Worm (Caenorhabditis elegans): ENCODE results near the gene C02B8.6.
A peak's percentile ranks its signal among the peaks of the same experiment; 100 is the strongest.

Gene C02B8.6

DNA sequence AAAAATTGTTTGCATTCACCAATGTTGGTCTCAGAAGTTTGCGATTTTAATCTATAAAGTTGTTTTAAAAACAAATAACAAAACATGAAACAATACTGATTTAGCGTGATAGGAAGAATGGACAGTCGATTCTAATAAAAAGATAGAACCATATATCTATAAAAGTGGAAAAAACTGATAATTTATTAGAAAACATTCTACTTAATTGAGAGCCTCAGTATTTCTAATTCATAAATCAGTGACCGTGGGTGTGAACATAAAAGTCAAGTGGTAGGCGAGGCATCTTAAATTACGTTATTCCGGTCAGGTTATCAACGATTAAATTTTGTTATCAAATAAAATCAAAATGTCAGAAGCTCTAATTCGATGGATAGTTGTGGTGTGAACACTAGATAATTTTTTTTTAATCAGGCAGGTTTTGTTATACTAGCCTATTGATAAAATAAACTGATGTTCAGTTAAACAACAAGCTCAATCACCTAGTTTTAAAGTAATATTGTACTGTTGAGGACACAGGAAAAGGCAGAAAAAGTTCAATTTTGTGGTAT lies 37.2 kb downstream of the C02B8.6 start, which contains the start of gene catp-5:
Gene catp-5 (minus strand): TSS at position 51 of the 548 bp plus-strand sequence.
- TF ChIP-seq ceh-63 (GFP tag; optimal IDR thresholded peaks at IDR 0.05): no peak
- no peak for TF ChIP-seq egl-27 (tag; optimal IDR thresholded peaks at IDR 0.05)
- TF ChIP-seq lin-13 (GFP tag; optimal IDR thresholded peaks at IDR 0.05): no peak
- no peak for TF ChIP-seq C04F5.9 (tag; optimal IDR thresholded peaks at IDR 0.05)
- no peak for TF ChIP-seq sox-4 (tag; optimal IDR thresholded peaks at IDR 0.05)
- no peak for TF ChIP-seq fos-1 (tag; optimal IDR thresholded peaks at IDR 0.05)
- TF ChIP-seq elt-2 (tag; optimal IDR thresholded peaks at IDR 0.05): peak; percentile 1
- TF ChIP-seq zag-1 (tag; optimal IDR thresholded peaks at IDR 0.05): no peak

- TF ChIP-seq ceh-82 (tag; optimal IDR thresholded peaks at IDR 0.05) (peak in 1 of 3 experiments; percentile 7), fkh-4 (tag; optimal IDR thresholded peaks at IDR 0.05; ENCODE audit: borderline replicate concordance) (no peak), tbx-2 (tag; optimal IDR thresholded peaks at IDR 0.05) (peak; percentile 41), fkh-8 (tag; optimal IDR thresholded peaks at IDR 0.05) (peak; percentile 88), lin-14 (GFP tag; optimal IDR thresholded peaks at IDR 0.05) (peak; percentile 69), elt-2 (tag; optimal IDR thresholded peaks at IDR 0.05) (peak; percentile 8), C16A3.4 (tag; optimal IDR thresholded peaks at IDR 0.05) (no peak), blmp-1 (tag; optimal IDR thresholded peaks at IDR 0.05) (peak; percentile 71), nhr-11 (tag; optimal IDR thresholded peaks at IDR 0.05) (peak; percentile 31), xbp-1 (tag; optimal IDR thresholded peaks at IDR 0.05) (peak; percentile 17), dsc-1 (tag; optimal IDR thresholded peaks at IDR 0.05) (peak; percentile 89), pax-3 (tag; optimal IDR thresholded peaks at IDR 0.05) (peak; percentile 68), nhr-20 (tag; optimal IDR thresholded peaks at IDR 0.05) (peak; percentile 73), mep-1 (tag; optimal IDR thresholded peaks at IDR 0.05) (peak; percentile 8), unc-62 (GFP tag; optimal IDR thresholded peaks at IDR 0.05) (no peak), nhr-19 (GFP tag; conservative IDR thresholded peaks at IDR 0.05) (peak; percentile 38), ztf-4 (tag; optimal IDR thresholded peaks at IDR 0.05) (peak; percentile 20), nhr-71 (tag; optimal IDR thresholded peaks at IDR 0.05) (peak; percentile 81), nhr-77 (tag; optimal IDR thresholded peaks at IDR 0.05) (no peak), swsn-7 (tag; optimal IDR thresholded peaks at IDR 0.05) (peak; percentile 1), efl-1 (optimal IDR thresholded peaks at IDR 0.05) (no peak), efl-1 (GFP tag; optimal IDR thresholded peaks at IDR 0.05 in 1 of 2) (no peak), mab-9 (GFP tag; IDR thresholded peaks at IDR 0.05) (no peak), ces-1 (GFP tag; optimal IDR thresholded peaks at IDR 0.05) (no peak), fos-1 (tag; optimal IDR thresholded peaks at IDR 0.05) (no peak), elt-3 (tag; optimal IDR thresholded peaks at IDR 0.05) (peak in 4 of 6 experiments; percentile 16 to 60 (median 26)), ztf-11 (tag; optimal IDR thresholded peaks at IDR 0.05) (no peak), lsy-2 (tag; optimal IDR thresholded peaks at IDR 0.05) (peak; percentile 14 to 52), nhr-85 (tag) (peak; percentile 73), unc-98 (GFP tag; IDR thresholded peaks at IDR 0.05) (no peak), sox-4 (tag; optimal IDR thresholded peaks at IDR 0.05) (peak; percentile 81), snu-23 (GFP tag; optimal IDR thresholded peaks at IDR 0.05) (peak; percentile 51), aha-1 (tag; optimal IDR thresholded peaks at IDR 0.05) (no peak), rnt-1 (tag; optimal IDR thresholded peaks at IDR 0.05) (peak; percentile 11), lir-3 (tag; optimal IDR thresholded peaks at IDR 0.05; ENCODE audit: poor library complexity) (no peak), lin-35 (GFP tag; optimal IDR thresholded peaks at IDR 0.05) (peak in 1 of 2 experiments; percentile 49), fkh-10 (GFP tag; optimal IDR thresholded peaks at IDR 0.05) (peak; percentile 44), nhr-47 (tag; optimal IDR thresholded peaks at IDR 0.05) (peak; percentile 68), ama-1 (optimal IDR thresholded peaks at IDR 0.05) (no peak), vab-15 (tag; optimal IDR thresholded peaks at IDR 0.05) (peak; percentile 19), ceh-63 (GFP tag; optimal IDR thresholded peaks at IDR 0.05) (no peak), mdl-1 (tag; optimal IDR thresholded peaks at IDR 0.05) (peak in 1 of 2 experiments; percentile 37)
Observed at ce11 chrX:8089916-8090315, 46.2 kb downstream of the C02B8.6 start.
